Worm (Caenorhabditis elegans) whole organism, young adult: ENCODE measurements around the gene C18D4.4.

Experiments
- F23B12.7 ChIP-seq: sonication (generic microtip); optimal IDR thresholded peaks from 2 replicates; lab custom pipeline; 2017; ENCODE audit warnings: missing genetic modification characterization, mild to moderate bottlenecking, missing compliant biosample characterization, antibody characterized with exemption, moderate library complexity; ENCODE audit not compliant: insufficient read depth
- F33H1.4 ChIP-seq: fragments of 200-800 bp; sonication (Bioruptor generic); IDR thresholded peaks from 2 replicates; pipeline ENCODE4 v1.3.6; 2022; ENCODE audit warnings: missing genetic modification reagents, missing genetic modification characterization, missing compliant biosample characterization
- T07F8.4 ChIP-seq: sonication (generic microtip); optimal IDR thresholded peaks from 2 replicates; lab custom pipeline; 2016; ENCODE audit warnings: mild to moderate bottlenecking, missing genetic modification characterization, moderate library complexity, missing compliant biosample characterization
- Y56A3A.18 ChIP-seq: fragments of 200-800 bp; sonication (Bioruptor generic); IDR thresholded peaks from 2 replicates; pipeline ENCODE4 v1.3.6; 2022; ENCODE audit warnings: missing genetic modification reagents, missing genetic modification characterization, missing compliant biosample characterization
- aptf-2 ChIP-seq: fragments of 200-800 bp; sonication (Bioruptor generic); conservative IDR thresholded peaks from 2 replicates; pipeline ENCODE4 v1.3.6; 2022; ENCODE audit warnings: missing genetic modification reagents, missing genetic modification characterization, missing compliant biosample characterization
- athp-1 ChIP-seq: sonication (generic microtip); optimal IDR thresholded peaks from 2 replicates; lab custom pipeline; 2017; ENCODE audit warnings: mild to moderate bottlenecking, missing genetic modification characterization, missing compliant biosample characterization
- cebp-2 ChIP-seq: fragments of 200-800 bp; sonication (Bioruptor generic); IDR thresholded peaks from 2 replicates; pipeline ENCODE4 v1.3.6; 2022; ENCODE audit warnings: missing genetic modification characterization, missing compliant biosample characterization
- die-1 ChIP-seq: sonication (generic microtip); optimal IDR thresholded peaks from 2 replicates; lab custom pipeline; 2016; ENCODE audit warnings: missing genotype, mild to moderate bottlenecking, missing genetic modification characterization, missing compliant biosample characterization
- nhr-27 ChIP-seq: fragments of 200-800 bp; sonication (Bioruptor generic); optimal IDR thresholded peaks from 2 replicates; lab custom pipeline; 2018; ENCODE audit warnings: mild to moderate bottlenecking, missing genetic modification characterization, moderate library complexity, missing compliant biosample characterization
- pha-4 ChIP-seq: fragments of 150-350 bp; sonication (generic microtip); optimal IDR thresholded peaks from 2 replicates; lab custom pipeline; 2014; ENCODE audit warnings: missing biosample characterization, missing genetic modification reagents, missing genetic modification characterization
- snpc-4 ChIP-seq, 5 experiments: fragments of 150-350 bp in 1 of 5; sonication (generic microtip) in 4 of 5; optimal IDR thresholded peaks; 2 replicates each; lab custom pipeline; 2014 to 2018; ENCODE audit warnings: missing genetic modification characterization in 5 of 5, missing biosample characterization in 3 of 5, antibody characterized with exemption in 2 of 5, mild to moderate bottlenecking in 2 of 5, missing compliant biosample characterization in 2 of 5, missing genotype in 2 of 5, moderate library complexity in 2 of 5, missing genetic modification reagents in 1 of 5
- xnd-1 ChIP-seq: sonication (generic microtip); optimal IDR thresholded peaks from 2 replicates; lab custom pipeline; 2016; ENCODE audit warnings: missing genotype, missing genetic modification reagents, missing genetic modification characterization, missing compliant biosample characterization

DNA sequence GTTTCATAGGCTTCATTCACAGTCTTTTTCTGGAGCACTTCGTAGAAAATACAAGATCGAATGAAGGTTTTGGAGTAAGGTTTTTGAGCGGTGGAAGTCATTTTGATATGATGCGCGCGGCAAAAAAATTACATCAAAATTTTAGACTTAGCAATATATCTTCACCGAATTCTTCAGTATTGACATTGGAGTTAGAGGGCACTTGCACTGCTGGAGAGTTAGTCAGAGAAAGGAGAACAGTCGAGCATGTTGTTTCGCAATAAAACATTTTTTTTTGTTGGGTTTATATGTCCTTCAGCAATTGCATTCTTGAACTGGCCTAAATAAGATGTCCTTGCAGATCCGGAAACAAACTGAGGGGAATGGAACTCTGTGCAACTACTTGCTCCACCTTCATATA is 34.6 kb upstream of the C18D4.4 start, which contains the start of gene fbxa-171:
- TF ChIP-seq nhr-27 (tag; lab: Kevin White, UChicago) (no peak), pha-4 (tag; lab: Kevin White, UChicago) (no peak), F23B12.7 (tag; lab: Kevin White, UChicago) (no peak), aptf-2 (no peak), athp-1 (tag; lab: Kevin White, UChicago) (no peak), cebp-2 (GFP tag; lab: Robert Waterston, UW) (no peak), T07F8.4 (no peak), snpc-4 (GFP tag; optimal IDR thresholded peaks at IDR 0.05; lab: Kevin White, UChicago) (no peak), snpc-4 (tag; optimal IDR thresholded peaks at IDR 0.05; lab: Kevin White, UChicago) (no peak), Y56A3A.18 (GFP tag; lab: Robert Waterston, UW) (no peak), xnd-1 (tag; lab: Kevin White, UChicago) (no peak), die-1 (tag; lab: Kevin White, UChicago) (no peak), F33H1.4 (GFP tag; lab: Robert Waterston, UW) (no peak)
